Worm (Caenorhabditis elegans): ENCODE data around the gene T01D3.1.

DNA sequence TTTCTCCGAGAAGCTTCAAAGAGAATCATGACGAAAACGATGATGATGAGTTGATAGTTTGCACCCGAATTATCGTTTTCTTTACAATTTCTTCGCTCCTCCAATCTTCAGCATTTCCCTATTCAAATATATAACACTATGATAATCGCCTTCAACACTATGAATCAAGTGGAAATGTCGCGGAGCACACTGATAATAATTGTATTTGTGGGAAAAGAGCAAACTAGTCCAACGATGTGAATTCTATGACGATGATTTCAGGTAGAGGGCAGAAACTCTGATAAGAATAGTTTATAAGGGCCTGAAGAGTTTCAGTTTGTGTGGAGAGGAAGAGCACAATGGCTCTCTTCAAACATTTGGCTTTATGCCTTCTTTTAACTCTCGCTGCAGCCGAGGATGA is 26.8 kb downstream of the T01D3.1 start, which contains the start of gene T01D3.6:
- TF ChIP-seq ama-1 (optimal IDR thresholded peaks at IDR 0.05) = no peak
- no peak for TF ChIP-seq hmbx-1 (tag; optimal IDR thresholded peaks at IDR 0.05)
- TF ChIP-seq pes-1 (GFP tag; IDR thresholded peaks at IDR 0.05) = no peak
- no peak for TF ChIP-seq B0310.2 (tag; optimal IDR thresholded peaks at IDR 0.05)
- TF ChIP-seq hnd-1 (tag; optimal IDR thresholded peaks at IDR 0.05) = no peak
- TF ChIP-seq F13C5.2 (tag; optimal IDR thresholded peaks at IDR 0.05) = no peak
- no peak for TF ChIP-seq ceh-13 (GFP tag; optimal IDR thresholded peaks at IDR 0.05)
- TF ChIP-seq ets-7 (tag; optimal IDR thresholded peaks at IDR 0.05) = no peak
- TF ChIP-seq ceh-36 (tag; optimal IDR thresholded peaks at IDR 0.05) = no peak
- TF ChIP-seq tra-4 (tag; optimal IDR thresholded peaks at IDR 0.05) = no peak

All from whole organism, early embryonic.